Worm (Caenorhabditis elegans): Measurements from ENCODE around the gene C50F4.12.

DNA sequence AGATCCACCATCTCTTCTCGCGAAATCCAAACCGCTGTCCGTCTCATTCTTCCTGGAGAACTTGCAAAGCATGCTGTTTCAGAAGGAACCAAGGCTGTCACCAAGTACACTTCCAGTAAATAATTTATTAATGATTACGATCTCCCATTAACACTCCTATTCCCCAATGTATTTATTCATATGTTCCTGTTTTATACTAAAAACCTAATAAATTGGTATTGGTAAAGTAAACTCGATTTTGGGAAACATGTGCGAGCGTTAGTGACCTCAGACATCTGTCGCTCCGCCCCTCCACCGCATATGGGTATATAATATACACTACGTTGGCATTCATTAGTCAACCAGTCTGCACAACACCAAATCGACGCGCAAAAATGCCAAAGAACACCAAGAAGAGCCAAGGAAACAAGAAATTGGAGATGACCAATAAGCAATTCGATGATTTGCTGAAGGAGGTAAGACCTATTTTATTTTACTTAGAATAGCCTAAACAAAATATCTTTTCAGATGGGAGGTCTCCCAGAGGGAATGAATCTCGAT, 6.6 kb upstream of the C50F4.12 start, which contains the start of gene C50F4.6:
- no peak for TF ChIP-seq klf-2 (GFP tag; conservative IDR thresholded peaks at IDR 0.05)
- no peak for TF ChIP-seq ref-1 (GFP tag; conservative IDR thresholded peaks at IDR 0.05)
- TF ChIP-seq flt-1 (GFP tag; IDR thresholded peaks at IDR 0.05): no peak
- no peak for TF ChIP-seq tab-1 (GFP tag; IDR thresholded peaks at IDR 0.05)
- no peak for TF ChIP-seq ztf-29 (GFP tag; IDR thresholded peaks at IDR 0.05)
- TF ChIP-seq cog-1 (tag; optimal IDR thresholded peaks at IDR 0.05): no peak
- no peak for TF ChIP-seq med-1 (GFP tag; optimal IDR thresholded peaks at IDR 0.05; ENCODE audit: insufficient read depth)
- TF ChIP-seq T22C8.4 (GFP tag; IDR thresholded peaks at IDR 0.05): no peak
- TF ChIP-seq ztf-23 (GFP tag; IDR thresholded peaks at IDR 0.05): no peak

Data from whole organism, midembryonic.